Fruit fly (Drosophila melanogaster): Measurements from ENCODE around the gene CG42709.

The CG42709 gene

DNA sequence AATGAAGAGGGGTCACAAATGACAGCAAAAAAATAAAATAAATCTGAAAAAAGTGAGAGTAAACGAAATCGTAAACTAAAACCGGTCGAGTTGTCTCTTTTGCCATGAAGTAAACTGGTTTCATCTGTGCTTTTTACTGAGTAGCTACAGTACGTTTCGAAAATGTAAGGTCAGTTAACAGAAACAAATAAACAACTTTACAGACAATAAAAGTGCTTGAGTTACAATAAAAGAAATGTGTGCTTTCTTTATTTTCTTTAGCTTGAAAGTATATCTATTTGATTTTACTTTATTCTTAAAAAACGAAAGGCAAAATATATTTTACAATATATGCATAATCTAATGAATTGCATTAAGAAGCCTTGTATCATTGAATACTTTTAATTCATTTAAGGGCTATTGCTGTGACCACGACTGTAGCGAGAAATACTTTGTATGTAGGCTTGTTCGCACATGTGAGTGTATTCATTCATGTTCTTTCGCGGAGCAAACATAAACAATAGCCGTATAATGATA, 3.0 kb downstream of the CG42709 start (continued):
- TF ChIP-seq CG3281 (GFP tag; optimal IDR thresholded peaks at IDR 0.05) = peak; percentile 72
- no peak for TF ChIP-seq Doc2 (GFP tag; IDR thresholded peaks at IDR 0.05)
- no peak for TF ChIP-seq dan (GFP tag; IDR thresholded peaks at IDR 0.05)
- peak; percentile 47 for TF ChIP-seq CG3847 (GFP tag; IDR thresholded peaks at IDR 0.05)
- no peak for TF ChIP-seq CG2116 (GFP tag; optimal IDR thresholded peaks at IDR 0.05)
- TF ChIP-seq Optix (GFP tag; IDR thresholded peaks at IDR 0.05) = no peak
- no peak for TF ChIP-seq Side (GFP tag; optimal IDR thresholded peaks at IDR 0.05)
- TF ChIP-seq Taf1 (GFP tag; IDR thresholded peaks at IDR 0.05) = no peak
- no peak for TF ChIP-seq Sin3A (optimal IDR thresholded peaks at IDR 0.05)
- TF ChIP-seq CG11695 (GFP tag; IDR thresholded peaks at IDR 0.05) = peak; percentile 92
- no peak for TF ChIP-seq rib (GFP tag; IDR thresholded peaks at IDR 0.05)
- TF ChIP-seq btn (GFP tag; optimal IDR thresholded peaks at IDR 0.05) = no peak
- no peak for TF ChIP-seq gfzf (GFP tag; optimal IDR thresholded peaks at IDR 0.05)
- peak; percentile 72 for TF ChIP-seq CG18599 (GFP tag; optimal IDR thresholded peaks at IDR 0.05)
- peak; percentile 82 for TF ChIP-seq grau (tag; optimal IDR thresholded peaks at IDR 0.05)
- TF ChIP-seq CoRest (tag; optimal IDR thresholded peaks at IDR 0.05) = peak; percentile 80
- TF ChIP-seq vnd (GFP tag; IDR thresholded peaks at IDR 0.05; ENCODE audit: partially characterized antibody) = no peak
- TF ChIP-seq repo (GFP tag; optimal IDR thresholded peaks at IDR 0.05) = no peak
- TF ChIP-seq ac (GFP tag; optimal IDR thresholded peaks at IDR 0.05) = no peak
- no peak for TF ChIP-seq CG17612 (GFP tag; IDR thresholded peaks at IDR 0.05)
- no peak for TF ChIP-seq jigr1 (GFP tag; IDR thresholded peaks at IDR 0.05)
- no peak for TF ChIP-seq sens-2 (GFP tag; IDR thresholded peaks at IDR 0.05)
- TF ChIP-seq klu (GFP tag; IDR thresholded peaks at IDR 0.05) = no peak
- no peak for TF ChIP-seq Lim3 (GFP tag; IDR thresholded peaks at IDR 0.05)
- TF ChIP-seq gem (tag; optimal IDR thresholded peaks at IDR 0.05) = peak; percentile 86
- TF ChIP-seq E2f2 (GFP tag; IDR thresholded peaks at IDR 0.05) = peak; percentile 35; the same call in 1 of the 2 replicates
- TF ChIP-seq ATbp (GFP tag; optimal IDR thresholded peaks at IDR 0.05) = peak; percentile 48
- TF ChIP-seq pzg (GFP tag; optimal IDR thresholded peaks at IDR 0.05) = no peak
- TF ChIP-seq CG17359 (tag; optimal IDR thresholded peaks at IDR 0.05) = peak; percentile 69
- TF ChIP-seq crol (GFP tag; IDR thresholded peaks at IDR 0.05) = no peak
- TF ChIP-seq seq (GFP tag; IDR thresholded peaks at IDR 0.05) = no peak
- peak; percentile 9 for TF ChIP-seq CG2875 (GFP tag; optimal IDR thresholded peaks at IDR 0.05)
- no peak for TF ChIP-seq HmgD (GFP tag; optimal IDR thresholded peaks at IDR 0.05)
- TF ChIP-seq CG17568 (GFP tag; optimal IDR thresholded peaks at IDR 0.05) = peak; percentile 53
- no peak for TF ChIP-seq shn (GFP tag; optimal IDR thresholded peaks at IDR 0.05)
- TF ChIP-seq CG3163 (GFP tag; optimal IDR thresholded peaks at IDR 0.05) = no peak
- no peak for TF ChIP-seq CG11723 (GFP tag; optimal IDR thresholded peaks at IDR 0.05)
- TF ChIP-seq jumu (GFP tag; optimal IDR thresholded peaks at IDR 0.05) = no peak
- peak; percentile 20 for TF ChIP-seq tin (GFP tag; optimal IDR thresholded peaks at IDR 0.05)
- TF ChIP-seq gro (GFP tag; optimal IDR thresholded peaks at IDR 0.05) = no peak
- peak; percentile 58 for TF ChIP-seq CG4424 (GFP tag; optimal IDR thresholded peaks at IDR 0.05)
- no peak for TF ChIP-seq GATAe (GFP tag; conservative IDR thresholded peaks at IDR 0.05)
- TF ChIP-seq Blimp-1 (GFP tag; optimal IDR thresholded peaks at IDR 0.05) = peak; percentile 96
- TF ChIP-seq CG42726 (GFP tag; IDR thresholded peaks at IDR 0.05; ENCODE audit: partially characterized antibody) = no peak
- no peak for TF ChIP-seq CkIIα-i1 (GFP tag; IDR thresholded peaks at IDR 0.05)
- TF ChIP-seq CG3995 (GFP tag; optimal IDR thresholded peaks at IDR 0.05) = peak; percentile 20
- TF ChIP-seq stwl (tag; optimal IDR thresholded peaks at IDR 0.05) = no peak
- TF ChIP-seq Hr3 (GFP tag; optimal IDR thresholded peaks at IDR 0.05) = peak; percentile 54
- TF ChIP-seq MESR4 (GFP tag; optimal IDR thresholded peaks at IDR 0.05) = no peak
- no peak for TF ChIP-seq CG8478 (optimal IDR thresholded peaks at IDR 0.05)
- peak; percentile 76 for TF ChIP-seq Fer3 (tag; optimal IDR thresholded peaks at IDR 0.05)
- TF ChIP-seq CG7786 (GFP tag; optimal IDR thresholded peaks at IDR 0.05) = peak; percentile 8
